Worm (Caenorhabditis elegans) whole organism, mixed stage, embryonic: ENCODE results near the gene B0001.4.

Source experiments
- bed-3 ChIP-seq: fragments of 200-800 bp; sonication (Bioruptor generic); optimal IDR thresholded peaks from 3 replicates; lab custom pipeline; 2018; ENCODE audit warnings: mild to moderate bottlenecking, missing genetic modification characterization, moderate library complexity, missing compliant biosample characterization
- lsy-2 ChIP-seq: fragments of 150-350 bp; optimal IDR thresholded peaks from 2 replicates; lab custom pipeline; 2014; ENCODE audit warnings: missing biosample characterization, missing genetic modification characterization
- nhr-28 ChIP-seq: fragments of 150-350 bp; optimal IDR thresholded peaks from 2 replicates; lab custom pipeline; 2014; ENCODE audit warnings: missing biosample characterization, missing genetic modification characterization
- unc-62 ChIP-seq: fragments of 150-350 bp; optimal IDR thresholded peaks from 2 replicates; lab custom pipeline; 2014; ENCODE audit warnings: missing biosample characterization, missing genetic modification reagents, missing genetic modification characterization

DNA sequence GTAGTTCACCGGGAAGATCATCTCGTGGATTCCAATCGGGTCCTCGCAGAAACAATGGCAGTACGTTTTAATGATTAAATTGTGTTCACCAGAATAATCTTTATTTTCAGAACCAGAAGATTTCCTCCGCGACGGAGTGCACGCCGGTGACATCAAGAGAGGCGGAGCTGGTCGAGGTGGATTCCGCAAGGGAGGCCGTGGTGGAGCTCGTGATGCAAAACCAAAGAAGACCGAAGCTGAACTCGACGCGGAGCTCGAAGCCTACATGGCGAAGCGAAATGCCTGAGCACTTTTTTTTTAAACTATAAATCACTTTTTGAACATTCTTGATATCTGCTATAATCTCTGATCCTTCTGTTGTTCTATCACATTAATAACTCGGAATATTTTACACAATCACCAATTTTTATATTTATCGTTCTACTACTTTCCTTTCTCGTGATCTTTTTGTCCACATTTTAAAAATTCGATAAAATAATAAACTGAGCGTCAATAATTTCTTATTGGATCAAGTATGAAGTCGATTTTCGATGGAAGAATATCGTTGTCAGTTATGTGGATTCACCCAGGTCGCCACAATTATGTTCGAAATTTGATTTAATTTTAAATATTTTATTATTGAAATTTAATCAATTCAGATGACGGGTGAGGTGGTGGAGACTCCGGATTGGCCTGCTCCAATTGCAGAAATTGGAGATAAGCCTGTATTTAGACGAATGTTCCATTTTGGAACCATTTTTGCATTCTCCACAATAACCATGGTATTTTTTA, 13.5 kb downstream of the B0001.4 start, which contains the start of gene dhhc-6:
- TF ChIP-seq bed-3 (GFP tag; lab: Kevin White, UChicago): no peak
- TF ChIP-seq lsy-2 (tag; lab: Kevin White, UChicago): no peak
- no peak for TF ChIP-seq unc-62 (GFP tag; lab: Kevin White, UChicago)
- no peak for TF ChIP-seq nhr-28 (tag; lab: Kevin White, UChicago)
